Comparison of ENCODE assay signal across 1 fruit fly cellular context in genomic region chrX:8924778-8925177, dm6.
TF ChIP-seq lines count a peak whose summit lies in the region.

No protein-coding gene starts in this region.

TF ChIP-seq in whole organism, embryonic, 481 proteins besides CTCF, POLR2A, EP300 and RAD21 (continued from another document):
- TF ChIP-seq abd-A (tag; optimal IDR thresholded peaks at IDR 0.05; lab: Kevin White, UChicago) = peak; percentile 70
- peak; percentile 96 for TF ChIP-seq sr (GFP tag; IDR thresholded peaks at IDR 0.05; lab: Robert Waterston, UW)
- no peak for TF ChIP-seq CrebB (tag; optimal IDR thresholded peaks at IDR 0.05; lab: Kevin White, UChicago)
- TF ChIP-seq sens (GFP tag; lab: Kevin White, UChicago) = peak; percentile 58
- no peak for TF ChIP-seq org-1 (GFP tag; optimal IDR thresholded peaks at IDR 0.05; lab: Kevin White, UChicago)
- TF ChIP-seq usp (GFP tag; optimal IDR thresholded peaks at IDR 0.05; lab: Kevin White, UChicago) = no peak
- TF ChIP-seq schlank (tag; optimal IDR thresholded peaks at IDR 0.05; lab: Kevin White, UChicago) = no peak
- TF ChIP-seq hth (optimal IDR thresholded peaks at IDR 0.05; lab: Kevin White, UChicago) = no peak
- TF ChIP-seq Opbp (GFP tag; IDR thresholded peaks at IDR 0.05; lab: Robert Waterston, UW; ENCODE audit: partially characterized antibody) = 0 out of 3 replicates have a peak, but pooled peaks have one; percentile 16
- 0 out of 3 replicates have a peak, but pooled peaks have one; percentile 18 for TF ChIP-seq CG16813 (GFP tag; IDR thresholded peaks at IDR 0.05; lab: Robert Waterston, UW; ENCODE audit: partially characterized antibody)
- TF ChIP-seq CG9817 (tag; optimal IDR thresholded peaks at IDR 0.05; lab: Kevin White, UChicago) = no peak
- TF ChIP-seq CG8290 (GFP tag; optimal IDR thresholded peaks at IDR 0.05; lab: Kevin White, UChicago) = peak; percentile 31
- TF ChIP-seq CG8290 (tag; optimal IDR thresholded peaks at IDR 0.05; lab: Kevin White, UChicago) = peak; percentile 30 to 49
- no peak for TF ChIP-seq CG9215 (GFP tag; IDR thresholded peaks at IDR 0.05; lab: Robert Waterston, UW)
- TF ChIP-seq nerfin-1 (tag; optimal IDR thresholded peaks at IDR 0.05; lab: Kevin White, UChicago) = no peak
- TF ChIP-seq CG12219 (GFP tag; optimal IDR thresholded peaks at IDR 0.05; lab: Kevin White, UChicago) = no peak
- peak; percentile 17 for TF ChIP-seq Ets97D (GFP tag; optimal IDR thresholded peaks at IDR 0.05; lab: Kevin White, UChicago)
- TF ChIP-seq gro (GFP tag; optimal IDR thresholded peaks at IDR 0.05; lab: Kevin White, UChicago) = no peak
- TF ChIP-seq Trl (optimal IDR thresholded peaks at IDR 0.05; lab: Kevin White, UChicago) = peak; percentile 56 to 67
- no peak for TF ChIP-seq Trl (GFP tag; optimal IDR thresholded peaks at IDR 0.05; lab: Kevin White, UChicago)
- no peak for TF ChIP-seq CG7372 (GFP tag; IDR thresholded peaks at IDR 0.05; lab: Robert Waterston, UW)
- TF ChIP-seq CG34224 (GFP tag; IDR thresholded peaks at IDR 0.05; lab: Robert Waterston, UW; ENCODE audit: partially characterized antibody) = 0 out of 3 replicates have a peak, but pooled peaks have one; percentile 17
- TF ChIP-seq Nf-YB (GFP tag; optimal IDR thresholded peaks at IDR 0.05; lab: Kevin White, UChicago) = peak; percentile 46
- TF ChIP-seq slbo (GFP tag; IDR thresholded peaks at IDR 0.05; lab: Robert Waterston, UW) = peak; percentile 32; the same call in 1 of the 2 replicates
- no peak for TF ChIP-seq zen (tag; optimal IDR thresholded peaks at IDR 0.05; lab: Kevin White, UChicago)
- TF ChIP-seq ttk (GFP tag; IDR thresholded peaks at IDR 0.05; lab: Robert Waterston, UW) = no peak
- no peak for TF ChIP-seq CG18011 (GFP tag; optimal IDR thresholded peaks at IDR 0.05; lab: Kevin White, UChicago)
- no peak for TF ChIP-seq pfk (GFP tag; optimal IDR thresholded peaks at IDR 0.05; lab: Kevin White, UChicago)
TF ChIP-seq in whole organism, embryonic: peak in this region for 46.
